Worm (Caenorhabditis elegans) whole organism, L2 larva: Measurements from ENCODE around the gene F44F4.3.

Experiments used
- C34F6.9 ChIP-seq: fragments of 150-350 bp; optimal IDR thresholded peaks from 2 replicates; lab custom pipeline; 2014; ENCODE audit warnings: missing biosample characterization, missing genetic modification characterization
- F13H6.1 ChIP-seq: sonication (generic microtip); optimal IDR thresholded peaks from 2 replicates; lab custom pipeline; 2016; ENCODE audit warnings: missing genetic modification characterization, missing compliant biosample characterization
- R02D3.7 ChIP-seq: fragments of 150-350 bp; optimal IDR thresholded peaks from 2 replicates; lab custom pipeline; 2014; ENCODE audit warnings: missing biosample characterization, missing genetic modification characterization
- ZK546.5 ChIP-seq: sonication (generic microtip); optimal IDR thresholded peaks from 2 replicates; lab custom pipeline; 2017; ENCODE audit warnings: missing biosample characterization, missing genetic modification characterization
- aly-2 ChIP-seq: fragments of 150-350 bp; optimal IDR thresholded peaks from 2 replicates; lab custom pipeline; 2014; ENCODE audit warnings: missing biosample characterization, missing genetic modification characterization
- blmp-1 ChIP-seq: sonication (generic microtip); optimal IDR thresholded peaks from 2 replicates; lab custom pipeline; 2017; ENCODE audit warnings: missing genetic modification characterization, mild to moderate bottlenecking, missing compliant biosample characterization, antibody characterized with exemption, moderate library complexity; ENCODE audit not compliant: insufficient read depth
- ceh-16 ChIP-seq: fragments of 150-350 bp; optimal IDR thresholded peaks from 2 replicates; lab custom pipeline; 2014; ENCODE audit warnings: missing biosample characterization, missing genetic modification characterization
- ceh-82 ChIP-seq: fragments of 150-350 bp; optimal IDR thresholded peaks from 2 replicates; lab custom pipeline; 2014; ENCODE audit warnings: missing biosample characterization, missing genetic modification characterization
- crh-2 ChIP-seq: sonication (generic microtip); optimal IDR thresholded peaks from 2 replicates; lab custom pipeline; 2017; ENCODE audit warnings: missing biosample characterization, missing genetic modification characterization
- egl-27 ChIP-seq: sonication (generic microtip); optimal IDR thresholded peaks from 3 replicates; lab custom pipeline; 2017; ENCODE audit warnings: missing biosample characterization, missing genetic modification reagents, missing genetic modification characterization
- elt-3 ChIP-seq: sonication (generic microtip); optimal IDR thresholded peaks from 2 replicates; lab custom pipeline; 2017; ENCODE audit warnings: missing biosample characterization, missing genetic modification characterization
- fos-1 ChIP-seq: fragments of 150-350 bp; optimal IDR thresholded peaks from 2 replicates; lab custom pipeline; 2014; ENCODE audit warnings: missing biosample characterization, missing genetic modification characterization
- gmeb-1 ChIP-seq: fragments of 150-350 bp; optimal IDR thresholded peaks from 2 replicates; lab custom pipeline; 2014; ENCODE audit warnings: missing biosample characterization, missing genetic modification characterization
- lin-13 ChIP-seq: fragments of 150-350 bp; optimal IDR thresholded peaks from 2 replicates; lab custom pipeline; 2014; ENCODE audit warnings: missing biosample characterization, missing genetic modification reagents, missing genetic modification characterization
- lin-39 ChIP-seq: fragments of 150-350 bp; optimal IDR thresholded peaks from 2 replicates; lab custom pipeline; 2014; ENCODE audit warnings: missing biosample characterization, missing genetic modification reagents, missing genetic modification characterization
- lsy-2 ChIP-seq, 2 experiments: fragments of 150-350 bp in 1 of 2; sonication (generic microtip) in 1 of 2; optimal IDR thresholded peaks; 2 replicates each; lab custom pipeline; 2014 to 2017; ENCODE audit warnings: missing biosample characterization in 2 of 2, missing genetic modification characterization in 2 of 2
- mab-5 ChIP-seq: fragments of 150-350 bp; optimal IDR thresholded peaks from 2 replicates; lab custom pipeline; 2014; ENCODE audit warnings: missing biosample characterization, missing genetic modification characterization
- mbf-1 ChIP-seq: sonication (generic microtip); optimal IDR thresholded peaks from 2 replicates; lab custom pipeline; 2017; ENCODE audit warnings: missing biosample characterization, missing genetic modification characterization
- mdl-1 ChIP-seq, 2 experiments: fragments of 150-350 bp in 1 of 2; sonication (generic microtip) in 1 of 2; optimal IDR thresholded peaks; 2 replicates each; lab custom pipeline; 2017; ENCODE audit warnings: missing biosample characterization in 2 of 2, missing genetic modification characterization in 2 of 2
- nhr-10 ChIP-seq: sonication (generic microtip); optimal IDR thresholded peaks from 2 replicates; lab custom pipeline; 2017; ENCODE audit warnings: missing biosample characterization, missing genetic modification characterization
- nhr-12 ChIP-seq: fragments of 150-350 bp; optimal IDR thresholded peaks from 2 replicates; lab custom pipeline; 2014; ENCODE audit warnings: missing biosample characterization, missing genetic modification characterization
- nhr-129 ChIP-seq: fragments of 150-350 bp; optimal IDR thresholded peaks from 2 replicates; lab custom pipeline; 2014; ENCODE audit warnings: missing biosample characterization, missing genetic modification characterization
- nhr-21 ChIP-seq: fragments of 150-350 bp; optimal IDR thresholded peaks from 2 replicates; lab custom pipeline; 2014; ENCODE audit warnings: missing biosample characterization, missing genetic modification characterization
- nhr-23 ChIP-seq: fragments of 150-350 bp; optimal IDR thresholded peaks from 2 replicates; lab custom pipeline; 2014; ENCODE audit warnings: missing biosample characterization, missing genetic modification reagents, missing genetic modification characterization
- nhr-237 ChIP-seq: fragments of 150-350 bp; optimal IDR thresholded peaks from 2 replicates; lab custom pipeline; 2014; ENCODE audit warnings: missing biosample characterization, missing genetic modification characterization
- nhr-25 ChIP-seq: fragments of 150-350 bp; sonication (generic microtip); optimal IDR thresholded peaks from 3 replicates; lab custom pipeline; 2014; ENCODE audit warnings: missing biosample characterization, missing genetic modification characterization
- nhr-6 ChIP-seq: fragments of 150-350 bp; optimal IDR thresholded peaks from 2 replicates; lab custom pipeline; 2014; ENCODE audit warnings: missing biosample characterization, missing genetic modification characterization
- nhr-77 ChIP-seq: fragments of 150-350 bp; optimal IDR thresholded peaks from 2 replicates; lab custom pipeline; 2014; ENCODE audit warnings: missing biosample characterization, missing genetic modification characterization
- peb-1 ChIP-seq: fragments of 150-350 bp; optimal IDR thresholded peaks from 2 replicates; lab custom pipeline; 2014; ENCODE audit warnings: missing biosample characterization, missing genetic modification characterization
- sem-4 ChIP-seq: fragments of 150-350 bp; optimal IDR thresholded peaks from 2 replicates; lab custom pipeline; 2014; ENCODE audit warnings: missing biosample characterization, missing genetic modification reagents, missing genetic modification characterization
- skn-1 ChIP-seq: sonication (generic microtip); optimal IDR thresholded peaks from 2 replicates; lab custom pipeline; 2017; ENCODE audit warnings: missing biosample characterization, missing genetic modification characterization
- sma-3 ChIP-seq: sonication (generic microtip); optimal IDR thresholded peaks from 2 replicates; lab custom pipeline; 2016; ENCODE audit warnings: missing genetic modification reagents, missing genetic modification characterization, missing compliant biosample characterization
- sma-9 ChIP-seq, 2 experiments: fragments of 150-350 bp in 1 of 2; sonication (generic microtip) in 1 of 2; optimal IDR thresholded peaks; 2 replicates each; lab custom pipeline; 2014 to 2016; ENCODE audit warnings: missing genetic modification characterization in 2 of 2, mild to moderate bottlenecking in 1 of 2, missing biosample characterization in 1 of 2, missing compliant biosample characterization in 1 of 2, missing genetic modification reagents in 1 of 2, moderate library complexity in 1 of 2
- snpc-4 ChIP-seq: fragments of 150-350 bp; optimal IDR thresholded peaks from 2 replicates; lab custom pipeline; 2014; ENCODE audit warnings: missing biosample characterization, missing genetic modification characterization
- unc-39 ChIP-seq: fragments of 150-350 bp; optimal IDR thresholded peaks from 2 replicates; lab custom pipeline; 2014; ENCODE audit warnings: missing biosample characterization, missing genetic modification characterization
- unc-55 ChIP-seq: fragments of 150-350 bp; sonication (generic microtip); optimal IDR thresholded peaks from 3 replicates; lab custom pipeline; 2014; ENCODE audit warnings: missing biosample characterization, missing genetic modification reagents, missing genetic modification characterization
- unc-62 ChIP-seq: fragments of 150-350 bp; optimal IDR thresholded peaks from 2 replicates; lab custom pipeline; 2014; ENCODE audit warnings: missing biosample characterization, missing genetic modification reagents, missing genetic modification characterization
- ztf-1 ChIP-seq: fragments of 200-800 bp; sonication (Bioruptor generic); conservative IDR thresholded peaks from 2 replicates; pipeline ENCODE4 v1.3.6; 2022; ENCODE audit warnings: missing genetic modification characterization, missing compliant biosample characterization
- ztf-11 ChIP-seq: sonication (generic microtip); optimal IDR thresholded peaks from 2 replicates; lab custom pipeline; 2017; ENCODE audit warnings: missing biosample characterization, missing genetic modification characterization
- ztf-4 ChIP-seq: fragments of 150-350 bp; optimal IDR thresholded peaks from 2 replicates; lab custom pipeline; 2014; ENCODE audit warnings: missing biosample characterization, missing genetic modification characterization

F44F4.3 gene

DNA sequence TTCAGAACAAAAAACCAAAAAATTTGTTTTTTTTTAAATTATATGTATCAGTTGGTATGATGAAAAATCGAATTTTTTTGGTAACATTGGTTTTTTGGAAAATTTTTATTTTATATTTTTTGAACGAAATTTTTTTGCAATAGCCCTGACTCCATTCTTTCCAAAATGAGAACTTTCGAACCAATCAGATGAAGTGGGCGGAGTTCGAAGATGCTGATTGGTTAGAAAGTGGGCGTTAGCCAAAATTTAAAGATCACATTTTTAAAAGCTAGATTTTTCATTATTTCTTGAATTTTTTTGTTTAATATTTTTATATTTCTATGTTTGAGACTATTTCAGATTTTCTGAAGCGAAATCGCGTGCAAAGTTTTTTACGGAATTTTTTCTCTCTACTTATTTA lies 24.4 kb downstream of the F44F4.3 start:
- TF ChIP-seq lsy-2 (tag; optimal IDR thresholded peaks at IDR 0.05; lab: Kevin White, UChicago) (no peak), C34F6.9 (tag; lab: Kevin White, UChicago) (no peak), mbf-1 (tag; lab: Kevin White, UChicago) (no peak), nhr-10 (tag; lab: Kevin White, UChicago) (no peak), nhr-237 (tag; lab: Kevin White, UChicago) (no peak), nhr-77 (no peak), lin-39 (tag; lab: Kevin White, UChicago) (no peak), R02D3.7 (no peak), sem-4 (no peak), elt-3 (tag; lab: Kevin White, UChicago) (no peak)

DNA sequence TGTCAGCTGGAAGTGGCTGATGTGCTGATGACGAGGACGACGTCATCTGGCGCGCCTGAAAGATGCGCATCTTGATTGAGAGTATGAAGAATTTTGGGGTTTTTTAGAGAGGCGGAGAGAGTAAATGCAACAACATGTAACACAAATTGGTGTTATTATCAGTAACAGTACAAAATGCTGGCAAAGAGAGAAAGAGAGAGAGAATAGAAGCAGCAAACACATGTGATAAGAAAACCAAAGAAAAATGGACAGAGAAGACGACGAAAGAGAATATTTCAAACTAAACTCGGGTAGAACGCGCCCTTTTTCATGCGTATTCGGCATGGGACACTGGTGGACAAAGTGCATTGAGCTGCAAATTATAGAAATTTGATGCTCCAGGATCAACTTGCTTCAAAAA lies 24.9 kb downstream of the F44F4.3 start, which contains the start of gene M106.3:
Gene M106.3 (minus strand): TSS at position 70 of the 400 bp plus-strand sequence.
- peak; percentile 21 for TF ChIP-seq gmeb-1 (tag; lab: Kevin White, UChicago)
- no peak for TF ChIP-seq ztf-1 (GFP tag; lab: Robert Waterston, UW)
- TF ChIP-seq sma-9 (GFP tag; optimal IDR thresholded peaks at IDR 0.05; lab: Kevin White, UChicago) = peak; percentile 39
- no peak for TF ChIP-seq sma-9 (tag; optimal IDR thresholded peaks at IDR 0.05; lab: Kevin White, UChicago)
- TF ChIP-seq crh-2 = peak; percentile 52
- TF ChIP-seq elt-3 (tag; lab: Kevin White, UChicago) = no peak
- peak; percentile 62 for TF ChIP-seq fos-1 (tag; lab: Kevin White, UChicago)
- TF ChIP-seq lin-39 (tag; lab: Kevin White, UChicago) = no peak
- TF ChIP-seq peb-1 (tag; lab: Kevin White, UChicago) = no peak
- TF ChIP-seq lin-13 = no peak
- no peak for TF ChIP-seq ceh-16 (tag; lab: Kevin White, UChicago)
- TF ChIP-seq sma-3 = no peak
- no peak for TF ChIP-seq ztf-11 (tag; lab: Kevin White, UChicago)

DNA sequence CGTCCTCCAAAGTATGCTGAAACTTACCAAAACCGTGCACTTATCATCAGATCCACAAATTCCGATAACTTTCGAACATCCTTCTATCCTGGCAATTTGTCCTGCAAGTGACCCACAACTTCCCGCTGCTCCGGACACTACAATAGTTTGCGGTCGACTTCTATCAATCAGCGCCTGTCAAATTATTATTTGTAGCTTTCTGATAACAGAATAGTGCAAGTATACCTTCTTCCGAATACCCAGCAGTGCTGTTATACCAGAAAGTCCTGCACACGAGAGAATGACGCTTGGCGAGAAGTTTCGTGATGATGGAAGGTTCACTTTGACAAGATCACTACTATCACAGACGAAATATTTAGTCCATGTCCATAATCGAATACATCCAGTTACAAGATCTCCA lies 26.4 kb downstream of the F44F4.3 start:
- no peak for TF ChIP-seq sem-4
- no peak for TF ChIP-seq mab-5 (tag; lab: Kevin White, UChicago)
- TF ChIP-seq skn-1 (tag; lab: Kevin White, UChicago) = no peak
- TF ChIP-seq crh-2 = no peak
- TF ChIP-seq sma-9 (GFP tag; optimal IDR thresholded peaks at IDR 0.05; lab: Kevin White, UChicago) = no peak
- no peak for TF ChIP-seq sma-9 (tag; optimal IDR thresholded peaks at IDR 0.05; lab: Kevin White, UChicago)
- no peak for TF ChIP-seq nhr-12
- no peak for TF ChIP-seq nhr-6

DNA sequence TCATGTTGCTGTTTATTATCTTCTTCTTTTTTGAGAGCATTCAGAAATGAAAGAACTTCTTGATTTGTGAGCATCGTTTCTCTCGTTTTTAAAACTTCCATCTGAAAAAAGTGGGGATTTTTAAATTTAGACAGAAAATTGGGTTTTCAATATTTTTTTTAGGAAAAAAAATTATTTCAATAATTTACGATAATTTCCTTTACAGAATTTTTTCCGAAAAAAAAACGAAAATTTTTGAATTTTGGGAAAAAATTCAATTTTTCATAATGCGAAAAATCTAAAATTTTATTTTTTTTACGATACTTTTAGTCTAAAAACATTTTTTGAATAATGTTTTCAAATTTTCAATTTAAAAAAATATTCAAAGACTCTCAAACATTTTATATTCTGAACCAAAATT lies 28.6 kb downstream of the F44F4.3 start, which contains the start of gene M106.7:
Gene M106.7 (minus strand): TSS at position 101 of the 400 bp plus-strand sequence.
- TF ChIP-seq peb-1 (tag; lab: Kevin White, UChicago) (no peak), egl-27 (tag; lab: Kevin White, UChicago) (no peak), nhr-6 (no peak), nhr-237 (tag; lab: Kevin White, UChicago) (no peak)
- TF ChIP-seq, all 48 proteins: peak for 0

DNA sequence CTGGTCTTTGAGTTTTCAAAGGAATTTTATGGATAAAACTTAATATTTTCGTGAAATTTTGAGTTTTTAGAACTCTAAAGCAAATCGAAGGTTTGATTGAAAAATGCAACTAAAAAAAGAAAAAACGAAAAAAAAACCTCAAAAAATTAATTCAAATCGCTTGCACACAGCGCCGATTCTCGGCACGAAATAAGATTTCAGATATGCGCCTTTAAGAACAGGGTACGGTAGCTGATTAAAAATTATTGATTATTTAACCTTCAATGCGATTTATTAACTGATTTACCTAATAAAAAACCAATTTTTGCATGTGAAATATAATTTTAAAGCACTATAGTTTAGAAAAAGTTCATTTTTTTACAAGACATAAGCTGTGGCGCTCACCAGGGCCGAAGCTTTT lies 32.8 kb downstream of the F44F4.3 start:
- no peak for TF ChIP-seq ZK546.5
- TF ChIP-seq sem-4 = no peak
- TF ChIP-seq unc-39 (tag; lab: Kevin White, UChicago) = no peak
- TF ChIP-seq ztf-1 (GFP tag; lab: Robert Waterston, UW) = no peak
- no peak for TF ChIP-seq unc-62 (GFP tag; lab: Kevin White, UChicago)

DNA sequence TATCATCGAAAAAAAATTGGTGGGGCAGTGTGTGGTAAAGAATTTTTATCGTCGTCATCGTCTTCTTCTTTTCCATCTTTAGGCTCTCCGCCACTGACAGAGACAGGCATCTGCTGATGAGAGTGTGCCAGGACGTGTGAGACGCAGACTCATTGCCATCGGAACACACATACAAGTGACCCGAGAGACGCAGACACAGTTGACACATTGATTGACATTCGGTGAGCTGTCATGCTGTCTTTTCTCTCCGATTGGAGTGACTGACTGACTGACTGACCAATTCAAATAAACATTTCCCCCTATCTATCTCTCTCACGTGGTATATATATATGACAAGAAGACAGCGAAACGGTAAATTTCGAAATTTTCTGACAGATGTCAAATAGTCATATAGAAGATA lies 34.6 kb downstream of the F44F4.3 start:
- TF ChIP-seq mdl-1 (tag; optimal IDR thresholded peaks at IDR 0.05; lab: Kevin White, UChicago) (peak in 1 of 2 experiments; percentile 44), sma-9 (GFP tag; optimal IDR thresholded peaks at IDR 0.05; lab: Kevin White, UChicago) (peak; percentile 80), sma-9 (tag; optimal IDR thresholded peaks at IDR 0.05; lab: Kevin White, UChicago) (no peak), nhr-23 (tag; lab: Kevin White, UChicago) (no peak), ceh-16 (tag; lab: Kevin White, UChicago) (peak; percentile 55), ZK546.5 (no peak), ceh-82 (no peak), nhr-77 (no peak), gmeb-1 (tag; lab: Kevin White, UChicago) (peak; percentile 35), blmp-1 (tag; lab: Kevin White, UChicago) (peak; percentile 47), egl-27 (tag; lab: Kevin White, UChicago) (peak; percentile 68), unc-62 (GFP tag; lab: Kevin White, UChicago) (peak; percentile 96), peb-1 (tag; lab: Kevin White, UChicago) (no peak), mab-5 (tag; lab: Kevin White, UChicago) (peak; percentile 58), nhr-129 (tag; lab: Kevin White, UChicago) (peak; percentile 87), ztf-4 (tag; lab: Kevin White, UChicago) (peak; percentile 53), crh-2 (peak; percentile 89), nhr-12 (no peak), unc-55 (peak; percentile 34), lin-13 (peak; percentile 45), sma-3 (peak; percentile 82), C34F6.9 (tag; lab: Kevin White, UChicago) (peak; percentile 95), sem-4 (peak; percentile 70), elt-3 (tag; lab: Kevin White, UChicago) (no peak), nhr-25 (tag; lab: Kevin White, UChicago) (peak; percentile 87), aly-2 (tag; lab: Kevin White, UChicago) (no peak), snpc-4 (tag; lab: Kevin White, UChicago) (peak; percentile 69), ztf-11 (tag; lab: Kevin White, UChicago) (no peak), F13H6.1 (tag; lab: Kevin White, UChicago) (peak; percentile 90), nhr-21 (tag; lab: Kevin White, UChicago) (peak; percentile 64)
